Fruit fly (Drosophila melanogaster): ENCODE results near the gene CG31626.

dm6 chr2L:21250519-21251336 is 14.2 kb upstream of the CG31626 start:
- no peak; the same call in 1 of the 3 replicates for TF ChIP-seq sr (GFP tag; IDR thresholded peaks at IDR 0.05)
- TF ChIP-seq Antp (GFP tag; optimal IDR thresholded peaks at IDR 0.05) = no peak
- peak; percentile 31 for TF ChIP-seq HmgD (GFP tag; optimal IDR thresholded peaks at IDR 0.05)
- TF ChIP-seq Sin3A (optimal IDR thresholded peaks at IDR 0.05) = no peak
- TF ChIP-seq CG12942 (GFP tag; optimal IDR thresholded peaks at IDR 0.05) = no peak

Data from whole organism, embryonic.